Fruit fly (Drosophila melanogaster) whole organism, embryonic: ENCODE results near the gene Cpr76Bc.

ENCODE experiments used
- CG10431 ChIP-seq: fragments of 200-800 bp; sonication (Bioruptor generic); optimal IDR thresholded peaks from 3 replicates; lab custom pipeline; 2018; ENCODE audit warnings: missing biosample characterization, mild to moderate bottlenecking, missing genetic modification characterization
- CG12104 ChIP-seq: fragments of 200-800 bp; sonication (Bioruptor generic); optimal IDR thresholded peaks from 3 replicates; lab custom pipeline; 2016; ENCODE audit warnings: missing biosample characterization, missing genetic modification characterization
- CG13624 ChIP-seq: fragments of 200-800 bp; sonication (Bioruptor generic); optimal IDR thresholded peaks from 2 replicates; lab custom pipeline; 2016; ENCODE audit warnings: missing biosample characterization, missing genetic modification characterization
- CG1529 ChIP-seq: fragments of 200-800 bp; sonication (Bioruptor generic); optimal IDR thresholded peaks from 3 replicates; lab custom pipeline; 2018; ENCODE audit warnings: missing biosample characterization, missing genetic modification characterization
- CG1647 ChIP-seq: fragments of 200-800 bp; sonication (Bioruptor generic); optimal IDR thresholded peaks from 3 replicates; lab custom pipeline; 2016; ENCODE audit warnings: missing biosample characterization, missing genetic modification characterization
- CG16813 ChIP-seq: fragments of 200-800 bp; sonication (Bioruptor generic); IDR thresholded peaks from 3 replicates; pipeline ENCODE4 v1.3.6; 2022; ENCODE audit warnings: missing biosample characterization, missing genetic modification characterization; ENCODE audit not compliant: partially characterized antibody
- CG16815 ChIP-seq: fragments of 200-800 bp; sonication (Bioruptor generic); optimal IDR thresholded peaks from 3 replicates; lab custom pipeline; 2017; ENCODE audit warnings: missing biosample characterization, mild to moderate bottlenecking, missing genetic modification characterization
- CG30431 ChIP-seq: fragments of 200-800 bp; sonication (Bioruptor generic); optimal IDR thresholded peaks from 2 replicates; lab custom pipeline; 2017; ENCODE audit warnings: missing biosample characterization, missing genetic modification characterization
- CG31365 ChIP-seq: fragments of 200-800 bp; sonication (Bioruptor generic); optimal IDR thresholded peaks from 2 replicates; lab custom pipeline; 2018; ENCODE audit warnings: missing biosample characterization, mild to moderate bottlenecking, missing genetic modification characterization
- CG33213 ChIP-seq: fragments of 200-800 bp; sonication (Bioruptor generic); optimal IDR thresholded peaks from 3 replicates; lab custom pipeline; 2016; ENCODE audit warnings: missing biosample characterization, missing genetic modification characterization
- CG5180 ChIP-seq: fragments of 200-800 bp; sonication (Bioruptor generic); optimal IDR thresholded peaks from 3 replicates; lab custom pipeline; 2017; ENCODE audit warnings: missing biosample characterization, missing genetic modification characterization, mild to moderate bottlenecking, moderate library complexity, missing genetic modification reagents
- CG5245 ChIP-seq: fragments of 200-800 bp; sonication (Bioruptor generic); optimal IDR thresholded peaks from 3 replicates; lab custom pipeline; 2016; ENCODE audit warnings: missing biosample characterization, missing genetic modification characterization
- CG6254 ChIP-seq: fragments of 200-800 bp; sonication (Bioruptor generic); optimal IDR thresholded peaks from 3 replicates; lab custom pipeline; 2017; ENCODE audit warnings: mild to moderate bottlenecking, missing biosample characterization, missing genetic modification reagents, missing genetic modification characterization
- CG6765 ChIP-seq: fragments of 200-800 bp; sonication (Bioruptor generic); optimal IDR thresholded peaks from 3 replicates; lab custom pipeline; 2017; ENCODE audit warnings: missing biosample characterization, mild to moderate bottlenecking, missing genetic modification characterization
- CG7372 ChIP-seq: fragments of 200-800 bp; sonication (Bioruptor generic); IDR thresholded peaks from 2 replicates; pipeline ENCODE4 v1.3.6; 2022; ENCODE audit warnings: missing biosample characterization, missing genetic modification characterization
- CG7839 ChIP-seq: fragments of 200-800 bp; sonication (Bioruptor generic); optimal IDR thresholded peaks from 3 replicates; lab custom pipeline; 2018; ENCODE audit warnings: missing biosample characterization, mild to moderate bottlenecking, missing genetic modification characterization, moderate library complexity
- CG8359 ChIP-seq: fragments of 200-800 bp; sonication (Bioruptor generic); optimal IDR thresholded peaks from 2 replicates; lab custom pipeline; 2017; ENCODE audit warnings: missing biosample characterization, mild to moderate bottlenecking, missing genetic modification characterization, borderline replicate concordance
- CG8765 ChIP-seq: fragments of 200-800 bp; sonication (Bioruptor generic); IDR thresholded peaks from 2 replicates; pipeline ENCODE4 v1.3.6; 2022; ENCODE audit warnings: missing biosample characterization, missing genetic modification characterization
- Chrac-16 ChIP-seq: fragments of 200-800 bp; sonication (Bioruptor generic); optimal IDR thresholded peaks from 3 replicates; lab custom pipeline; 2016; ENCODE audit warnings: missing biosample characterization, missing genetic modification characterization
- Dek ChIP-seq: fragments of 200-800 bp; sonication (Bioruptor generic); optimal IDR thresholded peaks from 3 replicates; lab custom pipeline; 2019; ENCODE audit warnings: missing biosample characterization, mild to moderate bottlenecking, missing genetic modification characterization, moderate library complexity
- H15 ChIP-seq: fragments of 200-800 bp; sonication (Bioruptor generic); IDR thresholded peaks from 3 replicates; pipeline ENCODE4 v1.3.6; 2022; ENCODE audit warnings: missing biosample characterization, missing genetic modification characterization
- Hr51 ChIP-seq, 2 experiments: fragments of 200-800 bp; sonication (Bioruptor generic); optimal IDR thresholded peaks; 2 replicates in 1 of 2; 3 replicates in 1 of 2; lab custom pipeline; 2016 to 2018; ENCODE audit warnings: missing biosample characterization in 2 of 2, missing genetic modification characterization in 2 of 2, mild to moderate bottlenecking in 1 of 2, moderate library complexity in 1 of 2
- Optix ChIP-seq: fragments of 200-800 bp; sonication (Bioruptor generic); IDR thresholded peaks from 3 replicates; pipeline ENCODE4 v1.3.6; 2022; ENCODE audit warnings: missing biosample characterization, missing genetic modification characterization
- Poxn ChIP-seq: fragments of 200-800 bp; sonication (Bioruptor generic); IDR thresholded peaks from 2 replicates; pipeline ENCODE4 v1.3.6; 2022; ENCODE audit warnings: missing biosample characterization, missing genetic modification characterization
- Sry-β ChIP-seq: fragments of 200-800 bp; sonication (Bioruptor generic); optimal IDR thresholded peaks from 2 replicates; lab custom pipeline; 2018; ENCODE audit warnings: missing biosample characterization, mild to moderate bottlenecking, missing genetic modification characterization, moderate library complexity
- Trl ChIP-seq, 3 experiments: fragments of >200 bp in 2 of 3; fragments of 200-800 bp in 1 of 3; sonication (Bioruptor generic) in 1 of 3; optimal IDR thresholded peaks; 2 replicates in 1 of 3; 3 replicates in 2 of 3; lab custom pipeline; 2016 to 2017; ENCODE audit warnings: missing biosample characterization in 1 of 3, missing genetic modification characterization in 1 of 3
- Usf ChIP-seq: fragments of 200-800 bp; sonication (Bioruptor generic); optimal IDR thresholded peaks from 2 replicates; lab custom pipeline; 2017; ENCODE audit warnings: missing genotype, missing biosample characterization, missing genetic modification characterization
- YL-1 ChIP-seq: fragments of 200-800 bp; sonication (Bioruptor generic); optimal IDR thresholded peaks from 3 replicates; lab custom pipeline; 2017; ENCODE audit warnings: missing biosample characterization, mild to moderate bottlenecking, missing genetic modification characterization
- al ChIP-seq: fragments of 200-800 bp; sonication (Bioruptor generic); IDR thresholded peaks from 2 replicates; pipeline ENCODE4 v1.3.6; 2022; ENCODE audit warnings: missing biosample characterization, missing genetic modification characterization
- ase ChIP-seq: fragments of 200-800 bp; sonication (Bioruptor generic); IDR thresholded peaks from 3 replicates; pipeline ENCODE4 v1.3.6; 2022; ENCODE audit warnings: missing biosample characterization, missing genetic modification characterization
- ato ChIP-seq: fragments of 200-800 bp; sonication (Bioruptor generic); IDR thresholded peaks from 2 replicates; pipeline ENCODE4 v1.3.6; 2022; ENCODE audit warnings: missing biosample characterization, missing genetic modification characterization; ENCODE audit not compliant: partially characterized antibody
- bowl ChIP-seq: fragments of 200-800 bp; sonication (Bioruptor generic); IDR thresholded peaks from 2 replicates; pipeline ENCODE4 v1.3.6; 2022; ENCODE audit warnings: missing biosample characterization, missing genetic modification characterization
- cas ChIP-seq: fragments of 200-800 bp; sonication (Bioruptor generic); IDR thresholded peaks from 2 replicates; pipeline ENCODE4 v1.3.6; 2022; ENCODE audit warnings: missing biosample characterization, missing genetic modification characterization
- cato ChIP-seq: fragments of 200-800 bp; sonication (Bioruptor generic); optimal IDR thresholded peaks from 2 replicates; lab custom pipeline; 2016; ENCODE audit warnings: missing biosample characterization, missing genetic modification characterization, borderline replicate concordance
- ci ChIP-seq: fragments of 200-800 bp; sonication (Bioruptor generic); IDR thresholded peaks from 3 replicates; pipeline ENCODE4 v1.3.6; 2022; ENCODE audit warnings: missing biosample characterization, missing genetic modification characterization
- croc ChIP-seq: fragments of 200-800 bp; sonication (Bioruptor generic); conservative IDR thresholded peaks from 3 replicates; pipeline ENCODE4 v1.3.6; 2022; ENCODE audit warnings: missing biosample characterization, missing genetic modification characterization
- crp ChIP-seq, 2 experiments: fragments of 200-800 bp; sonication (Bioruptor generic); optimal IDR thresholded peaks; 2 replicates in 1 of 2; 3 replicates in 1 of 2; lab custom pipeline; 2017; ENCODE audit warnings: missing biosample characterization in 2 of 2, missing genetic modification characterization in 2 of 2, mild to moderate bottlenecking in 1 of 2, moderate library complexity in 1 of 2
- cwo ChIP-seq: fragments of 200-800 bp; sonication (Bioruptor generic); optimal IDR thresholded peaks from 3 replicates; lab custom pipeline; 2017; ENCODE audit warnings: missing biosample characterization, missing genetic modification characterization, mild to moderate bottlenecking, moderate library complexity, missing genetic modification reagents
- en ChIP-seq: fragments of 200-800 bp; sonication (Bioruptor generic); optimal IDR thresholded peaks from 2 replicates; lab custom pipeline; 2016; ENCODE audit warnings: missing biosample characterization, missing genetic modification characterization
- eve ChIP-seq, 2 experiments: fragments of >200 bp; optimal IDR thresholded peaks; 2 replicates each; lab custom pipeline; 2017; ENCODE audit warnings: missing biosample characterization in 2 of 2, missing genetic modification characterization in 2 of 2
- gcm ChIP-seq: fragments of 200-800 bp; sonication (Bioruptor generic); optimal IDR thresholded peaks from 2 replicates; lab custom pipeline; 2019; ENCODE audit warnings: missing biosample characterization, mild to moderate bottlenecking, missing genetic modification characterization, moderate library complexity
- grn ChIP-seq: fragments of 200-800 bp; sonication (Bioruptor generic); optimal IDR thresholded peaks from 3 replicates; lab custom pipeline; 2017; ENCODE audit warnings: missing biosample characterization, missing genetic modification characterization
- ham ChIP-seq: fragments of 200-800 bp; sonication (Bioruptor generic); IDR thresholded peaks from 2 replicates; pipeline ENCODE4 v1.3.6; 2022; ENCODE audit warnings: missing biosample characterization, missing genetic modification characterization
- mirr ChIP-seq: fragments of 200-800 bp; sonication (Bioruptor generic); optimal IDR thresholded peaks from 3 replicates; lab custom pipeline; 2018; ENCODE audit warnings: missing biosample characterization, mild to moderate bottlenecking, missing genetic modification characterization
- peb ChIP-seq: fragments of 200-800 bp; sonication (Bioruptor generic); IDR thresholded peaks from 2 replicates; pipeline ENCODE4 v1.3.6; 2022; ENCODE audit warnings: missing biosample characterization, missing genetic modification characterization
- psq ChIP-seq: fragments of 200-800 bp; sonication (Bioruptor generic); optimal IDR thresholded peaks from 2 replicates; lab custom pipeline; 2017; ENCODE audit warnings: missing biosample characterization, missing genetic modification characterization
- slp2 ChIP-seq: fragments of 200-800 bp; sonication (Bioruptor generic); optimal IDR thresholded peaks from 2 replicates; lab custom pipeline; 2016; ENCODE audit warnings: missing biosample characterization, missing genetic modification characterization
- sna ChIP-seq: fragments of 200-800 bp; sonication (Bioruptor generic); IDR thresholded peaks from 2 replicates; pipeline ENCODE4 v1.3.6; 2022; ENCODE audit warnings: missing biosample characterization, missing genetic modification characterization; ENCODE audit not compliant: partially characterized antibody
- tll ChIP-seq, 2 experiments: fragments of 200-800 bp in 1 of 2; fragments of >200 bp in 1 of 2; sonication (Bioruptor generic) in 1 of 2; optimal IDR thresholded peaks; 2 replicates each; lab custom pipeline; 2017 to 2019; ENCODE audit warnings: missing biosample characterization in 2 of 2, missing genetic modification characterization in 2 of 2, mild to moderate bottlenecking in 1 of 2, moderate library complexity in 1 of 2

The Cpr76Bc gene

DNA sequence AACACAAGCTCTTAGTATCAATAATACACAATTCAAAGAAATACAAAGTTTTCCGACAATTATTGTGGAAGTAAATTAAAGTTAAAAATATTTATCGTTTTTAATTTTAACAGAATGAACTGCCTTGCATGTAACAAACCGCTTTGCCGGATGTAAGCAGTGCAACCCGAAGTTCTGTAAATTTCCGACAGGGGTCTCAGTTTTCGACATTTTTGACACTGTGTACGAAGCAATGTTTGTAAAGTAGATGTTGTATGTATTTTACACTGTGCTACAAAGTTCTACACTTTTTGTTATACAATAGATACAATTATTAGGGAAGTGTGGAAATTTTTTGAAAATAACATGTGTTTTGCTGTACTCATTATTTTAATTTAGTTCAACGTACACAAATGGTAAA, 4.2 kb upstream of the Cpr76Bc start (continued):
- TF ChIP-seq cato (GFP tag; lab: Kevin White, UChicago) (peak; percentile 81), peb (GFP tag; lab: Robert Waterston, UW) (peak; percentile 78), psq (peak; percentile 49), CG7839 (tag; lab: Kevin White, UChicago) (peak; percentile 88), CG1529 (GFP tag; lab: Kevin White, UChicago) (peak; percentile 48), mirr (GFP tag; lab: Kevin White, UChicago) (peak; percentile 90), CG5180 (GFP tag; lab: Kevin White, UChicago) (peak; percentile 67), CG5245 (peak; percentile 87), Poxn (GFP tag; lab: Robert Waterston, UW) (peak; percentile 64), CG30431 (GFP tag; lab: Kevin White, UChicago) (peak; percentile 91), Usf (peak; percentile 70), bowl (GFP tag; lab: Robert Waterston, UW) (peak; percentile 61; the same call in 1 of the 2 replicates), Sry-β (GFP tag; lab: Kevin White, UChicago) (peak; percentile 51), sna (GFP tag; lab: Robert Waterston, UW) (no peak), CG6765 (peak; percentile 90), Optix (GFP tag; lab: Robert Waterston, UW) (peak; percentile 90), CG16813 (GFP tag; lab: Robert Waterston, UW) (peak; percentile 58; the same call in 2 of the 3 replicates), cas (peak; percentile 84; the same call in 1 of the 2 replicates), CG13624 (GFP tag; lab: Kevin White, UChicago) (peak; percentile 94), CG8765 (GFP tag; lab: Robert Waterston, UW) (peak; percentile 31; the same call in 1 of the 2 replicates), grn (GFP tag; lab: Kevin White, UChicago) (no peak), ato (GFP tag; lab: Robert Waterston, UW) (peak; percentile 50; the same call in 1 of the 2 replicates), cwo (GFP tag; lab: Kevin White, UChicago) (peak; percentile 48), tll (GFP tag; optimal IDR thresholded peaks at IDR 0.05; lab: Kevin White, UChicago) (peak in 1 of 2 experiments; percentile 28), ci (GFP tag; lab: Robert Waterston, UW) (peak; percentile 96), CG31365 (tag; lab: Kevin White, UChicago) (peak; percentile 98), gcm (GFP tag; lab: Kevin White, UChicago) (no peak), Hr51 (GFP tag; optimal IDR thresholded peaks at IDR 0.05; lab: Kevin White, UChicago) (peak; percentile 69 to 77), YL-1 (GFP tag; lab: Kevin White, UChicago) (peak; percentile 33), CG33213 (GFP tag; lab: Kevin White, UChicago) (peak; percentile 95), crp (GFP tag; optimal IDR thresholded peaks at IDR 0.05; lab: Kevin White, UChicago) (peak in 1 of 2 experiments; percentile 50), CG8359 (peak; percentile 78), slp2 (GFP tag; lab: Kevin White, UChicago) (peak; percentile 89), Trl (optimal IDR thresholded peaks at IDR 0.05; lab: Kevin White, UChicago) (no peak), Trl (GFP tag; optimal IDR thresholded peaks at IDR 0.05; lab: Kevin White, UChicago) (peak; percentile 98), CG10431 (GFP tag; lab: Kevin White, UChicago) (no peak), Chrac-16 (GFP tag; lab: Kevin White, UChicago) (peak; percentile 71), H15 (GFP tag; lab: Robert Waterston, UW) (peak; percentile 97), croc (peak; percentile 87), ase (GFP tag; lab: Robert Waterston, UW) (peak; percentile 95), al (GFP tag; lab: Robert Waterston, UW) (peak; percentile 91), en (GFP tag; lab: Kevin White, UChicago) (peak; percentile 90), CG16815 (GFP tag; lab: Kevin White, UChicago) (peak; percentile 73), CG12104 (GFP tag; lab: Kevin White, UChicago) (peak; percentile 86), CG6254 (no peak), CG1647 (GFP tag; lab: Kevin White, UChicago) (peak; percentile 90), ham (GFP tag; lab: Robert Waterston, UW) (peak; percentile 92), CG7372 (GFP tag; lab: Robert Waterston, UW) (peak; percentile 91), Dek (tag; lab: Kevin White, UChicago) (peak; percentile 84), eve (GFP tag; optimal IDR thresholded peaks at IDR 0.05; lab: Kevin White, UChicago) (no peak)
